Fruit fly (Drosophila melanogaster) whole organism, embryonic: ENCODE data around the gene Takl2.

Source experiments
- ATbp ChIP-seq: fragments of 200-800 bp; sonication (Bioruptor generic); optimal IDR thresholded peaks from 2 replicates; lab custom pipeline; 2017; ENCODE audit warnings: missing biosample characterization, mild to moderate bottlenecking, missing genetic modification characterization, missing genetic modification reagents
- Atf-2 ChIP-seq: fragments of 200-800 bp; sonication (Bioruptor generic); optimal IDR thresholded peaks from 2 replicates; lab custom pipeline; 2016; ENCODE audit warnings: missing biosample characterization, missing genetic modification characterization
- CG10543 ChIP-seq: fragments of 200-800 bp; sonication (Bioruptor generic); optimal IDR thresholded peaks from 3 replicates; lab custom pipeline; 2017; ENCODE audit warnings: missing biosample characterization, mild to moderate bottlenecking, missing genetic modification characterization, moderate library complexity
- CG12071 ChIP-seq: fragments of 200-800 bp; sonication (Bioruptor generic); optimal IDR thresholded peaks from 3 replicates; lab custom pipeline; 2018; ENCODE audit warnings: missing biosample characterization, mild to moderate bottlenecking, missing genetic modification characterization
- CG12236 ChIP-seq: fragments of 200-800 bp; sonication (Bioruptor generic); optimal IDR thresholded peaks from 2 replicates; lab custom pipeline; 2016; ENCODE audit warnings: missing biosample characterization, missing genetic modification characterization
- CG13424 ChIP-seq: fragments of 200-800 bp; sonication (Bioruptor generic); optimal IDR thresholded peaks from 2 replicates; lab custom pipeline; 2019; ENCODE audit warnings: missing biosample characterization, mild to moderate bottlenecking, missing genetic modification characterization, moderate library complexity
- CG14860 ChIP-seq: fragments of 200-800 bp; sonication (Bioruptor generic); IDR thresholded peaks from 3 replicates; pipeline ENCODE4 v1.3.6; 2022; ENCODE audit warnings: missing biosample characterization, missing genetic modification characterization; ENCODE audit not compliant: partially characterized antibody
- CG14965 ChIP-seq: fragments of 200-800 bp; sonication (Bioruptor generic); optimal IDR thresholded peaks from 2 replicates; lab custom pipeline; 2016; ENCODE audit warnings: missing biosample characterization, missing genetic modification characterization, borderline replicate concordance
- CG15269 ChIP-seq: fragments of 200-800 bp; sonication (Bioruptor generic); optimal IDR thresholded peaks from 2 replicates; lab custom pipeline; 2018; ENCODE audit warnings: missing biosample characterization, mild to moderate bottlenecking, missing genetic modification characterization, moderate library complexity
- CG15696 ChIP-seq: fragments of 200-800 bp; sonication (Bioruptor generic); optimal IDR thresholded peaks from 2 replicates; lab custom pipeline; 2019; ENCODE audit warnings: missing biosample characterization, mild to moderate bottlenecking, missing genetic modification characterization, moderate library complexity
- CG2678 ChIP-seq: fragments of 200-800 bp; sonication (Bioruptor generic); optimal IDR thresholded peaks from 3 replicates; lab custom pipeline; 2019; ENCODE audit warnings: missing biosample characterization, mild to moderate bottlenecking, missing genetic modification characterization, moderate library complexity
- CG42726 ChIP-seq: fragments of 200-800 bp; sonication (Bioruptor generic); IDR thresholded peaks from 2 replicates; pipeline ENCODE4 v1.3.6; 2022; ENCODE audit warnings: missing biosample characterization, missing genetic modification characterization; ENCODE audit not compliant: partially characterized antibody
- CG4730 ChIP-seq: fragments of 200-800 bp; sonication (Bioruptor generic); IDR thresholded peaks from 2 replicates; pipeline ENCODE4 v1.3.6; 2022; ENCODE audit warnings: missing biosample characterization, missing genetic modification characterization
- CG5180 ChIP-seq: fragments of 200-800 bp; sonication (Bioruptor generic); optimal IDR thresholded peaks from 3 replicates; lab custom pipeline; 2017; ENCODE audit warnings: missing biosample characterization, missing genetic modification characterization, mild to moderate bottlenecking, moderate library complexity, missing genetic modification reagents
- CG6813 ChIP-seq: fragments of 200-800 bp; sonication (Bioruptor generic); optimal IDR thresholded peaks from 2 replicates; lab custom pipeline; 2017; ENCODE audit warnings: missing biosample characterization, missing genetic modification characterization, mild to moderate bottlenecking, moderate library complexity, missing genetic modification reagents
- CG7372 ChIP-seq: fragments of 200-800 bp; sonication (Bioruptor generic); IDR thresholded peaks from 2 replicates; pipeline ENCODE4 v1.3.6; 2022; ENCODE audit warnings: missing biosample characterization, missing genetic modification characterization
- CG7556 ChIP-seq: fragments of 200-800 bp; sonication (Bioruptor generic); optimal IDR thresholded peaks from 2 replicates; lab custom pipeline; 2017; ENCODE audit warnings: missing biosample characterization, mild to moderate bottlenecking, missing genetic modification characterization
- D19A ChIP-seq: fragments of 200-800 bp; optimal IDR thresholded peaks from 3 replicates; lab custom pipeline; 2019; ENCODE audit warnings: missing biosample characterization, mild to moderate bottlenecking, missing genetic modification characterization, moderate library complexity
- Dip3 ChIP-seq: fragments of 200-800 bp; sonication (Bioruptor generic); optimal IDR thresholded peaks from 3 replicates; lab custom pipeline; 2016; ENCODE audit warnings: missing biosample characterization, missing genetic modification characterization
- Doc3 ChIP-seq: fragments of 200-800 bp; sonication (Bioruptor generic); IDR thresholded peaks from 3 replicates; pipeline ENCODE4 v1.3.6; 2022; ENCODE audit warnings: missing biosample characterization, missing genetic modification characterization; ENCODE audit not compliant: partially characterized antibody
- Ets65A ChIP-seq: fragments of 200-800 bp; sonication (Bioruptor generic); peaks from one replicate; lab custom pipeline; 2016; ENCODE audit warnings: missing biosample characterization, missing genetic modification characterization
- H2.0 ChIP-seq: fragments of 200-800 bp; sonication (Bioruptor generic); IDR thresholded peaks from 2 replicates; pipeline ENCODE4 v1.3.6; 2022; ENCODE audit warnings: missing biosample characterization, missing genetic modification characterization
- Hey ChIP-seq: fragments of 200-800 bp; sonication (Bioruptor generic); optimal IDR thresholded peaks from 3 replicates; lab custom pipeline; 2018; ENCODE audit warnings: missing biosample characterization, mild to moderate bottlenecking, missing genetic modification characterization
- HmgZ ChIP-seq: fragments of 200-800 bp; sonication (Bioruptor generic); optimal IDR thresholded peaks from 2 replicates; lab custom pipeline; 2018; ENCODE audit warnings: missing biosample characterization, mild to moderate bottlenecking, missing genetic modification characterization
- Hr39 ChIP-seq: fragments of >200 bp; optimal IDR thresholded peaks from 2 replicates; lab custom pipeline; 2017
- Jarid2 ChIP-seq: fragments of 200-800 bp; sonication (Bioruptor generic); optimal IDR thresholded peaks from 3 replicates; lab custom pipeline; 2017; ENCODE audit warnings: mild to moderate bottlenecking, missing biosample characterization, missing genetic modification reagents, missing genetic modification characterization
- MBD-R2 ChIP-seq: fragments of 200-800 bp; sonication (Bioruptor generic); IDR thresholded peaks from 2 replicates; pipeline ENCODE4 v1.3.6; 2022; ENCODE audit warnings: missing biosample characterization, missing genetic modification characterization
- Meics ChIP-seq: fragments of 200-800 bp; sonication (Bioruptor generic); optimal IDR thresholded peaks from 2 replicates; lab custom pipeline; 2017; ENCODE audit warnings: missing biosample characterization, mild to moderate bottlenecking, missing genetic modification characterization
- Mrtf ChIP-seq: fragments of 200-800 bp; sonication (Bioruptor generic); IDR thresholded peaks from 3 replicates; pipeline ENCODE4 v1.3.6; 2022; ENCODE audit warnings: missing biosample characterization, missing genetic modification characterization
- NFAT ChIP-seq: fragments of 200-800 bp; sonication (Bioruptor generic); IDR thresholded peaks from 2 replicates; pipeline ENCODE4 v1.3.6; 2022; ENCODE audit warnings: missing biosample characterization, missing genetic modification characterization
- Nf-YC ChIP-seq: fragments of 200-800 bp; optimal IDR thresholded peaks from 3 replicates; lab custom pipeline; 2019; ENCODE audit warnings: missing biosample characterization, mild to moderate bottlenecking, missing genetic modification characterization, moderate library complexity
- Oaz ChIP-seq: fragments of 200-800 bp; sonication (Bioruptor generic); IDR thresholded peaks from 2 replicates; pipeline ENCODE4 v1.3.6; 2022; ENCODE audit warnings: missing biosample characterization, missing genetic modification characterization
- Six4 ChIP-seq: fragments of 200-800 bp; sonication (Bioruptor generic); optimal IDR thresholded peaks from 2 replicates; lab custom pipeline; 2016; ENCODE audit warnings: missing biosample characterization, missing genetic modification characterization
- Xrp1 ChIP-seq: fragments of 200-800 bp; sonication (Bioruptor generic); IDR thresholded peaks from 2 replicates; pipeline ENCODE4 v1.3.6; 2022; ENCODE audit warnings: missing biosample characterization, missing genetic modification characterization
- YL-1 ChIP-seq: fragments of 200-800 bp; sonication (Bioruptor generic); optimal IDR thresholded peaks from 3 replicates; lab custom pipeline; 2017; ENCODE audit warnings: missing biosample characterization, mild to moderate bottlenecking, missing genetic modification characterization
- abd-A ChIP-seq: fragments of 200-800 bp; sonication (Bioruptor generic); optimal IDR thresholded peaks from 3 replicates; lab custom pipeline; 2019; ENCODE audit warnings: missing biosample characterization, mild to moderate bottlenecking, missing genetic modification characterization, moderate library complexity
- da ChIP-seq: fragments of 200-800 bp; sonication (Bioruptor generic); optimal IDR thresholded peaks from 2 replicates; lab custom pipeline; 2016; ENCODE audit warnings: missing biosample characterization, missing genetic modification characterization
- dmrt99B ChIP-seq: fragments of 200-800 bp; sonication (Bioruptor generic); optimal IDR thresholded peaks from 2 replicates; lab custom pipeline; 2018; ENCODE audit warnings: missing biosample characterization, mild to moderate bottlenecking, missing genetic modification characterization, moderate library complexity
- fru ChIP-seq: fragments of >200 bp; optimal IDR thresholded peaks from 2 replicates; lab custom pipeline; 2017
- grn ChIP-seq: fragments of 200-800 bp; sonication (Bioruptor generic); optimal IDR thresholded peaks from 3 replicates; lab custom pipeline; 2017; ENCODE audit warnings: missing biosample characterization, missing genetic modification characterization
- gsb-n ChIP-seq: fragments of 200-800 bp; sonication (Bioruptor generic); optimal IDR thresholded peaks from 3 replicates; lab custom pipeline; 2018; ENCODE audit warnings: missing biosample characterization, mild to moderate bottlenecking, missing genetic modification characterization
- kni ChIP-seq: fragments of 200-800 bp; sonication (Bioruptor generic); optimal IDR thresholded peaks from 3 replicates; lab custom pipeline; 2017; ENCODE audit warnings: mild to moderate bottlenecking, missing biosample characterization, missing genetic modification reagents, missing genetic modification characterization
- nerfin-1 ChIP-seq: fragments of 200-800 bp; sonication (Bioruptor generic); optimal IDR thresholded peaks from 3 replicates; lab custom pipeline; 2019; ENCODE audit warnings: missing biosample characterization, mild to moderate bottlenecking, missing genetic modification characterization, moderate library complexity
- p53 ChIP-seq: fragments of 200-800 bp; sonication (Bioruptor generic); optimal IDR thresholded peaks from 2 replicates; lab custom pipeline; 2016; ENCODE audit warnings: missing biosample characterization, missing genetic modification characterization
- pros ChIP-seq: fragments of 200-800 bp; sonication (Bioruptor generic); optimal IDR thresholded peaks from 3 replicates; lab custom pipeline; 2019; ENCODE audit warnings: missing biosample characterization, mild to moderate bottlenecking, missing genetic modification characterization, moderate library complexity
- scrt ChIP-seq: fragments of 200-800 bp; sonication (Bioruptor generic); optimal IDR thresholded peaks from 2 replicates; lab custom pipeline; 2018; ENCODE audit warnings: missing biosample characterization, mild to moderate bottlenecking, missing genetic modification characterization, moderate library complexity
- sens ChIP-seq: fragments of 200-800 bp; sonication (Bioruptor generic); peaks from one replicate; lab custom pipeline; 2016; ENCODE audit warnings: missing biosample characterization, missing genetic modification characterization
- stwl ChIP-seq: fragments of 200-800 bp; sonication (Bioruptor generic); optimal IDR thresholded peaks from 3 replicates; lab custom pipeline; 2018; ENCODE audit warnings: missing biosample characterization, mild to moderate bottlenecking, missing genetic modification characterization, moderate library complexity
- tup ChIP-seq: fragments of 200-800 bp; sonication (Bioruptor generic); optimal IDR thresholded peaks from 2 replicates; lab custom pipeline; 2016; ENCODE audit warnings: missing biosample characterization, mild to moderate bottlenecking, missing genetic modification characterization, moderate library complexity
- wor ChIP-seq: fragments of 200-800 bp; sonication (Bioruptor generic); IDR thresholded peaks from 2 replicates; pipeline ENCODE4 v1.3.6; 2022; ENCODE audit warnings: missing biosample characterization, missing genetic modification characterization
- zen ChIP-seq: fragments of 200-800 bp; sonication (Bioruptor generic); optimal IDR thresholded peaks from 3 replicates; lab custom pipeline; 2018; ENCODE audit warnings: missing biosample characterization, mild to moderate bottlenecking, missing genetic modification characterization, moderate library complexity

Takl2 gene

dm6 chr3R:22718937-22719606 is 14.6 kb downstream of the Takl2 start (continued):
- TF ChIP-seq Meics (GFP tag; lab: Kevin White, UChicago) (no peak), kni (peak; percentile 18), wor (GFP tag; lab: Robert Waterston, UW) (no peak), CG6813 (GFP tag; lab: Kevin White, UChicago) (no peak), CG14965 (GFP tag; lab: Kevin White, UChicago) (no peak), sens (GFP tag; lab: Kevin White, UChicago) (peak; percentile 42), abd-A (tag; lab: Kevin White, UChicago) (peak; percentile 59), CG13424 (tag; lab: Kevin White, UChicago) (no peak), CG2678 (tag; lab: Kevin White, UChicago) (no peak), HmgZ (tag; lab: Kevin White, UChicago) (no peak), CG7556 (no peak), p53 (GFP tag; lab: Kevin White, UChicago) (no peak), CG5180 (GFP tag; lab: Kevin White, UChicago) (no peak), dmrt99B (tag; lab: Kevin White, UChicago) (no peak), Dip3 (GFP tag; lab: Kevin White, UChicago) (no peak), stwl (tag; lab: Kevin White, UChicago) (no peak), D19A (tag; lab: Kevin White, UChicago) (peak; percentile 94), CG14860 (GFP tag; lab: Robert Waterston, UW) (no peak), CG42726 (GFP tag; lab: Robert Waterston, UW) (no peak), CG7372 (GFP tag; lab: Robert Waterston, UW) (no peak), H2.0 (no peak), MBD-R2 (no peak), YL-1 (GFP tag; lab: Kevin White, UChicago) (no peak), grn (GFP tag; lab: Kevin White, UChicago) (no peak), CG4730 (no peak), Ets65A (GFP tag; lab: Kevin White, UChicago) (peak; percentile 35), Nf-YC (tag; lab: Kevin White, UChicago) (no peak), Jarid2 (no peak), fru (lab: Kevin White, UChicago) (no peak), pros (GFP tag; lab: Kevin White, UChicago) (peak; percentile 99), Doc3 (GFP tag; lab: Robert Waterston, UW) (no peak), CG12236 (GFP tag; lab: Kevin White, UChicago) (no peak), tup (GFP tag; lab: Kevin White, UChicago) (no peak), nerfin-1 (peak; percentile 98), gsb-n (tag; lab: Kevin White, UChicago) (peak; percentile 79), CG15696 (tag; lab: Kevin White, UChicago) (no peak), Xrp1 (GFP tag; lab: Robert Waterston, UW) (no peak), NFAT (GFP tag; lab: Robert Waterston, UW) (no peak), zen (tag; lab: Kevin White, UChicago) (no peak), Hr39 (no peak), scrt (no peak), Oaz (GFP tag; lab: Robert Waterston, UW) (no peak), CG10543 (GFP tag; lab: Kevin White, UChicago) (no peak), Mrtf (GFP tag; lab: Robert Waterston, UW) (no peak), CG15269 (tag; lab: Kevin White, UChicago) (no peak), Atf-2 (GFP tag; lab: Kevin White, UChicago) (no peak), CG12071 (GFP tag; lab: Kevin White, UChicago) (no peak), Six4 (no peak), da (GFP tag; lab: Kevin White, UChicago) (no peak), Hey (peak; percentile 77), ATbp (GFP tag; lab: Kevin White, UChicago) (no peak)
